Worm (Caenorhabditis elegans): Measurements from ENCODE around the gene smvt-1.

The smvt-1 gene

DNA sequence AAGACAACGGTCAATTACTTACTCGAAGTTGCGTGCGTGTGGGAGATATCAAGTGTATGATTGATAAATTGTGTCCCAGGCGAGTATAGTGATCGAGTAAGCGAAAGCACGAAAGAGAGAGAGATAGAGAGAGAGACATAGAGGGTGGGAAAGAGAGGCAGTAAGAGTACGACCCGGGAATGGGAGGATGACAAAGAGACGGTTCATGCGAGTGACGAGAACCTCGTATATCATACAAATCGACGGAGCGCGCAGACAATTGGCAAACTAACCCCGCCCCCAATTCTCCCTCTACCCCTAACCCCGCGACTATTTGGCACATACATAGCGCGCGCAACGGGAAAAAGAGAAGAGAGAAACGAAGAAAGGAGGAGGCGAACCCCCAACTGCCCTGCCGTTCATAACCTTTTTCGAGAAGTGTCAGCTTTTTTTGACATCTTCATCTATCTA is 52.9 kb downstream of the smvt-1 start, which contains the start of gene rabr-1:
TSS of gene rabr-1 (plus strand) at position 316 of the 450 bp plus-strand sequence.
- TF ChIP-seq nfya-1 (tag; optimal IDR thresholded peaks at IDR 0.05; ENCODE audit: borderline replicate concordance, insufficient read depth), result no peak
- no peak for TF ChIP-seq lir-1 (GFP tag; conservative IDR thresholded peaks at IDR 0.05)
- peak; percentile 49; the same call in 1 of the 2 replicates for TF ChIP-seq egrh-3 (GFP tag; IDR thresholded peaks at IDR 0.05)
- TF ChIP-seq ztf-26 (tag; optimal IDR thresholded peaks at IDR 0.05), result peak; percentile 67
- TF ChIP-seq ztf-6 (GFP tag; IDR thresholded peaks at IDR 0.05), result no peak
- peak; percentile 44 for TF ChIP-seq chd-7 (tag; optimal IDR thresholded peaks at IDR 0.05)
- no peak for TF ChIP-seq snpc-4 (GFP tag; optimal IDR thresholded peaks at IDR 0.05)
- peak in 1 of 4 experiments; percentile 31 for TF ChIP-seq snpc-4 (tag; optimal IDR thresholded peaks at IDR 0.05)
- TF ChIP-seq hmg-1.2 (GFP tag; IDR thresholded peaks at IDR 0.05), result peak; percentile 43; the same call in 1 of the 2 replicates
- TF ChIP-seq madf-3 (GFP tag; IDR thresholded peaks at IDR 0.05), result no peak
- peak; percentile 14 for TF ChIP-seq gei-17 (GFP tag; optimal IDR thresholded peaks at IDR 0.05)
- TF ChIP-seq F10E7.11 (tag; optimal IDR thresholded peaks at IDR 0.05), result peak; percentile 22
- TF ChIP-seq K12H6.12 (tag; optimal IDR thresholded peaks at IDR 0.05), result peak; percentile 23
- no peak for TF ChIP-seq B0035.1 (tag; optimal IDR thresholded peaks at IDR 0.05)
- no peak for TF ChIP-seq Y67H2A.10 (GFP tag; conservative IDR thresholded peaks at IDR 0.05)
- peak; percentile 28 for TF ChIP-seq somi-1 (GFP tag; optimal IDR thresholded peaks at IDR 0.05)
- TF ChIP-seq snpc-1.1 (tag; optimal IDR thresholded peaks at IDR 0.05; ENCODE audit: insufficient read depth), result no peak
- peak; percentile 4 for TF ChIP-seq lin-40 (tag; optimal IDR thresholded peaks at IDR 0.05)
- no peak for TF ChIP-seq B0261.1 (tag; optimal IDR thresholded peaks at IDR 0.05)
- no peak for TF ChIP-seq lag-1 (GFP tag; IDR thresholded peaks at IDR 0.05)
- no peak for TF ChIP-seq tbx-9 (tag; optimal IDR thresholded peaks at IDR 0.05; ENCODE audit: borderline replicate concordance)
- TF ChIP-seq zfh-2 (GFP tag; conservative IDR thresholded peaks at IDR 0.05), result peak; percentile 89
- 0 out of 2 replicates have a peak, but pooled peaks have one; percentile 24 for TF ChIP-seq mcd-1 (GFP tag; IDR thresholded peaks at IDR 0.05)
- 0 out of 2 replicates have a peak, but pooled peaks have one; percentile 31 for TF ChIP-seq C06A6.2 (GFP tag; conservative IDR thresholded peaks at IDR 0.05)
- peak; percentile 24 for TF ChIP-seq nhr-80 (tag; optimal IDR thresholded peaks at IDR 0.05)
- TF ChIP-seq dox-1 (GFP tag; IDR thresholded peaks at IDR 0.05), result peak; percentile 71

ce11 chrX:2494296-2494695 is 54.5 kb downstream of the smvt-1 start:
- no peak for TF ChIP-seq repo-1 (tag; optimal IDR thresholded peaks at IDR 0.05)
- no peak for TF ChIP-seq dox-1 (GFP tag; IDR thresholded peaks at IDR 0.05)
- TF ChIP-seq mxl-1 (tag; optimal IDR thresholded peaks at IDR 0.05), result no peak
- no peak for TF ChIP-seq ceh-27 (GFP tag; optimal IDR thresholded peaks at IDR 0.05)
- no peak for TF ChIP-seq gei-17 (GFP tag; optimal IDR thresholded peaks at IDR 0.05)
- no peak for TF ChIP-seq ztf-25 (GFP tag; IDR thresholded peaks at IDR 0.05)
- no peak for TF ChIP-seq B0019.2 (GFP tag; conservative IDR thresholded peaks at IDR 0.05)
- TF ChIP-seq egl-44 (GFP tag; IDR thresholded peaks at IDR 0.05), result no peak
- no peak for TF ChIP-seq F52B5.7 (tag; optimal IDR thresholded peaks at IDR 0.05)
- no peak for TF ChIP-seq lin-40 (tag; optimal IDR thresholded peaks at IDR 0.05)
- no peak for TF ChIP-seq ZK185.1 (tag; optimal IDR thresholded peaks at IDR 0.05; ENCODE audit: poor library complexity, severe bottlenecking)
- TF ChIP-seq nhr-27 (tag; optimal IDR thresholded peaks at IDR 0.05), result no peak
- no peak for TF ChIP-seq hlh-26 (GFP tag; conservative IDR thresholded peaks at IDR 0.05)
- TF ChIP-seq snpc-4 (GFP tag; optimal IDR thresholded peaks at IDR 0.05), result no peak
- TF ChIP-seq snpc-4 (tag; optimal IDR thresholded peaks at IDR 0.05), result no peak
- no peak for TF ChIP-seq sea-2 (GFP tag; IDR thresholded peaks at IDR 0.05)
- no peak for TF ChIP-seq attf-6 (GFP tag; IDR thresholded peaks at IDR 0.05)

All from whole organism, young adult.